Worm (Caenorhabditis elegans) whole organism, L1 larva: ENCODE data around the gene ZC412.3.

Experiments used
- ama-1 ChIP-seq: fragments of 150-350 bp; optimal IDR thresholded peaks from 2 replicates; lab custom pipeline; 2014
- ces-1 ChIP-seq: fragments of 150-350 bp; optimal IDR thresholded peaks from 2 replicates; lab custom pipeline; 2014; ENCODE audit warnings: missing biosample characterization, missing genetic modification reagents, missing genetic modification characterization
- egl-27 ChIP-seq, 2 experiments: fragments of 150-350 bp in 1 of 2; sonication (generic microtip); optimal IDR thresholded peaks; 3 replicates each; lab custom pipeline; 2017 to 2018; ENCODE audit warnings: missing biosample characterization in 2 of 2, missing genetic modification characterization in 2 of 2, missing genetic modification reagents in 2 of 2
- elt-2 ChIP-seq: sonication (generic microtip); optimal IDR thresholded peaks from 2 replicates; lab custom pipeline; 2016; ENCODE audit warnings: missing genetic modification characterization, mild to moderate bottlenecking, inconsistent platforms, missing compliant biosample characterization, missing genetic modification reagents
- ets-5 ChIP-seq: fragments of 200-800 bp; sonication (Bioruptor generic); IDR thresholded peaks from 2 replicates; pipeline ENCODE4 v1.3.6; 2022; ENCODE audit warnings: missing genetic modification characterization, missing compliant biosample characterization
- nhr-11 ChIP-seq: fragments of 150-350 bp; optimal IDR thresholded peaks from 2 replicates; lab custom pipeline; 2014; ENCODE audit warnings: missing biosample characterization, missing genetic modification characterization
- nhr-28 ChIP-seq: fragments of 150-350 bp; optimal IDR thresholded peaks from 2 replicates; lab custom pipeline; 2014; ENCODE audit warnings: missing biosample characterization, missing genetic modification characterization
- pqm-1 ChIP-seq: sonication (generic microtip); optimal IDR thresholded peaks from 3 replicates; lab custom pipeline; 2017; ENCODE audit warnings: missing biosample characterization, missing genetic modification characterization
- tbx-2 ChIP-seq: sonication (generic microtip); optimal IDR thresholded peaks from 2 replicates; lab custom pipeline; 2016; ENCODE audit warnings: missing genetic modification characterization, missing compliant biosample characterization

DNA sequence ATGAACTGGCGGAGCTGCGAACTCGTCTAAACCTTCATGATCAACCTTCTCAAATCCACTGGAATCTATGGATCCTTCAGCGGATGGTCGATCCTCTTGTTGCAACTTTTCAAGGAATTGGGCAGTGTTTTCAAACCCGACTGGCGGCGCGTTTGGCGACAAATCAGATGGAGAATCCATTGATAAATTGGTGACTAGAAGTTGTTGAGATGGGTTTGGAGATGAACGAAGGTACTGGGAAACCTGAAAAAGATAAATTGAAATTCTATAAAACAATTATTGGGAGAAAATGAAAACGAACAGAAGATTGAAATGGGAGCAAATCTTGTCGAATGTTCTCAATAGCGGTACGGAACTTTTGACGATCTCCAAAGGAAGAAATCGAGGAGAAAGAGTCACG lies 33.2 kb downstream of the ZC412.3 start:
- TF ChIP-seq egl-27 (tag; optimal IDR thresholded peaks at IDR 0.05; lab: Kevin White, UChicago), result no peak
- TF ChIP-seq ces-1 (GFP tag; lab: Kevin White, UChicago), result no peak
- no peak for TF ChIP-seq ama-1
- TF ChIP-seq pqm-1, result no peak
- no peak for TF ChIP-seq tbx-2 (tag; lab: Kevin White, UChicago)
- TF ChIP-seq nhr-11 (tag; lab: Kevin White, UChicago), result no peak
- TF ChIP-seq nhr-28 (tag; lab: Kevin White, UChicago), result no peak
- TF ChIP-seq ets-5, result no peak
- no peak for TF ChIP-seq elt-2
